Fruit fly (Drosophila melanogaster) whole organism, pupa: ENCODE data around the gene TTLL3B.

Source experiments
- CG9948 ChIP-seq: fragments of 200-800 bp; sonication (Bioruptor generic); optimal IDR thresholded peaks from 2 replicates; lab custom pipeline; 2018; ENCODE audit warnings: missing biosample characterization, mild to moderate bottlenecking, missing genetic modification characterization, moderate library complexity
- D1 ChIP-seq: fragments of 200-800 bp; sonication (Bioruptor generic); optimal IDR thresholded peaks from 2 replicates; lab custom pipeline; 2018; ENCODE audit warnings: missing biosample characterization, mild to moderate bottlenecking, missing genetic modification characterization, moderate library complexity
- Pif1A ChIP-seq: fragments of 200-800 bp; sonication (Bioruptor generic); optimal IDR thresholded peaks from 3 replicates; lab custom pipeline; 2016; ENCODE audit warnings: missing biosample characterization, missing genetic modification characterization
- Snoo ChIP-seq: fragments of 200-800 bp; sonication (Bioruptor generic); optimal IDR thresholded peaks from 3 replicates; lab custom pipeline; 2017; ENCODE audit warnings: missing biosample characterization, mild to moderate bottlenecking, missing genetic modification characterization, inconsistent platforms
- fd96Ca ChIP-seq: fragments of 200-800 bp; sonication (Bioruptor generic); IDR thresholded peaks from 3 replicates; pipeline ENCODE4 v1.3.6; 2022; ENCODE audit warnings: missing biosample characterization, missing genetic modification characterization

DNA sequence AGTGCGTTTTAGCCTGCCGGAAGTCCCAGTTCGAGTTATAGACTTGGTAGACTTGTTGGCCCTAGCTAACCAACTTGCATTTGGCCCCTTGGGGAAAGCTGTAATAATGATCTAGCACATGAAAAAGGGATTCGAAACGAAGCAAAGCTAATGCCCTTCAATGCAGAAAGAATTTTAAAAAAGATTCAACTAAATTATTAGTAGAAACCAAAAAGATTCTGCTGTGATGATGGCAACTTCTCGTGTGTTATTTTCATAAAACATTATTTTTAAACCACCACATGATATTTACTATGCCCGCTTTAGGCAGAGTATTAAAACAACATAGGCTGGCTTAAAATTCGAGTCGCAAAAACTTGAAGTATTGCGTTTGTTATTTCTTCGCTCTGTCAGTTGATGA is 40.6 kb upstream of the TTLL3B start:
- TF ChIP-seq CG9948 (tag; lab: Kevin White, UChicago), result peak; percentile 25
- TF ChIP-seq Pif1A (GFP tag; lab: Kevin White, UChicago), result peak; percentile 22
- no peak for TF ChIP-seq D1 (tag; lab: Kevin White, UChicago)
- no peak for TF ChIP-seq fd96Ca (GFP tag; lab: Robert Waterston, UW)
- no peak for TF ChIP-seq Snoo (tag; lab: Kevin White, UChicago)
